Worm (Caenorhabditis elegans): ENCODE measurements around the gene srh-131.

- TF ChIP-seq set-16 (GFP tag; IDR thresholded peaks at IDR 0.05): no peak
- TF ChIP-seq cey-2 (tag; optimal IDR thresholded peaks at IDR 0.05; ENCODE audit: borderline replicate concordance, insufficient read depth): no peak
- TF ChIP-seq F37D6.2 (tag; optimal IDR thresholded peaks at IDR 0.05): no peak
- TF ChIP-seq nhr-237 (tag; optimal IDR thresholded peaks at IDR 0.05): no peak
Measured at ce11 chrV:16956229-16956628, 49.1 kb upstream of the srh-131 start, which contains the start of gene clec-239.
